Fruit fly (Drosophila melanogaster): ENCODE measurements around the gene Serinc.

The Serinc gene

dm6 chr3L:16364182-16364581 lies 48.3 kb upstream of the Serinc start (continued):
- TF ChIP-seq Dbx (GFP tag; IDR thresholded peaks at IDR 0.05) (no peak), CG3281 (GFP tag; optimal IDR thresholded peaks at IDR 0.05) (no peak), CkIIα-i1 (GFP tag; IDR thresholded peaks at IDR 0.05) (no peak), CG10959 (GFP tag; IDR thresholded peaks at IDR 0.05) (no peak), dati (GFP tag; IDR thresholded peaks at IDR 0.05) (no peak), Dad (GFP tag; optimal IDR thresholded peaks at IDR 0.05) (no peak), Deaf1 (tag; optimal IDR thresholded peaks at IDR 0.05) (no peak), Blimp-1 (GFP tag; optimal IDR thresholded peaks at IDR 0.05) (peak; percentile 30), CG3847 (GFP tag; IDR thresholded peaks at IDR 0.05) (no peak), Sox100B (GFP tag; optimal IDR thresholded peaks at IDR 0.05) (peak; percentile 6), Nf-YB (GFP tag; optimal IDR thresholded peaks at IDR 0.05) (no peak), CG11560 (tag; IDR thresholded peaks at IDR 0.05) (no peak), nerfin-1 (tag; optimal IDR thresholded peaks at IDR 0.05) (no peak), ac (GFP tag; optimal IDR thresholded peaks at IDR 0.05) (no peak), lbe (GFP tag; optimal IDR thresholded peaks at IDR 0.05) (peak; percentile 47), sens (GFP tag) (peak; percentile 75), MBD-R2 (GFP tag; IDR thresholded peaks at IDR 0.05) (no peak), Ravus (GFP tag; IDR thresholded peaks at IDR 0.05) (no peak), CG10979 (tag; optimal IDR thresholded peaks at IDR 0.05) (peak; percentile 16), sens-2 (GFP tag; IDR thresholded peaks at IDR 0.05) (no peak), Fer2 (tag; optimal IDR thresholded peaks at IDR 0.05) (no peak), CG34422 (GFP tag; IDR thresholded peaks at IDR 0.05) (no peak), CG6272 (GFP tag; IDR thresholded peaks at IDR 0.05) (no peak), tio (GFP tag; optimal IDR thresholded peaks at IDR 0.05) (no peak), CG15601 (tag; optimal IDR thresholded peaks at IDR 0.05) (no peak), D (optimal IDR thresholded peaks at IDR 0.05) (no peak), D (GFP tag; optimal IDR thresholded peaks at IDR 0.05) (no peak), CG7839 (tag; optimal IDR thresholded peaks at IDR 0.05) (peak; percentile 8), CG4854 (GFP tag; optimal IDR thresholded peaks at IDR 0.05) (no peak), Oaz (GFP tag; IDR thresholded peaks at IDR 0.05) (no peak), Drgx (GFP tag; IDR thresholded peaks at IDR 0.05) (peak; percentile 63), nom (GFP tag; optimal IDR thresholded peaks at IDR 0.05) (peak; percentile 89)

- TF ChIP-seq CG6175 (GFP tag; IDR thresholded peaks at IDR 0.05): no peak
- TF ChIP-seq fd64A (GFP tag; optimal IDR thresholded peaks at IDR 0.05): no peak
- no peak for TF ChIP-seq Nf-YA (GFP tag; IDR thresholded peaks at IDR 0.05)
- TF ChIP-seq H2.0 (GFP tag; IDR thresholded peaks at IDR 0.05): no peak
- no peak for TF ChIP-seq fd3F (GFP tag; optimal IDR thresholded peaks at IDR 0.05)
- no peak for TF ChIP-seq CG11456 (GFP tag; IDR thresholded peaks at IDR 0.05)
- no peak for TF ChIP-seq Tbp (GFP tag; optimal IDR thresholded peaks at IDR 0.05)
- TF ChIP-seq az2 (GFP tag; optimal IDR thresholded peaks at IDR 0.05): no peak
- no peak for TF ChIP-seq CG32767 (GFP tag; IDR thresholded peaks at IDR 0.05)
- no peak for TF ChIP-seq fd96Cb (tag; optimal IDR thresholded peaks at IDR 0.05)
- no peak for TF ChIP-seq pros (GFP tag; optimal IDR thresholded peaks at IDR 0.05)
- no peak for TF ChIP-seq CG5953 (GFP tag; IDR thresholded peaks at IDR 0.05)
- TF ChIP-seq Kr (GFP tag; optimal IDR thresholded peaks at IDR 0.05): no peak
- no peak for TF ChIP-seq Meics (GFP tag; optimal IDR thresholded peaks at IDR 0.05)
- TF ChIP-seq CG42726 (GFP tag; IDR thresholded peaks at IDR 0.05; ENCODE audit: partially characterized antibody): no peak
- no peak for TF ChIP-seq sima (GFP tag; optimal IDR thresholded peaks at IDR 0.05)
Observed at dm6 chr3L:16364599-16364998, 47.9 kb upstream of the Serinc start, which contains the start of gene Cpr72Eb. Gene Cpr72Eb, plus strand, starts transcription at chr3L:16364899.

Data from whole organism, embryonic.